Worm (Caenorhabditis elegans) whole organism, late embryonic: ENCODE measurements around the gene C53B7.3.

Source experiments
- C38D4.7 ChIP-seq: fragments of 200-800 bp; sonication (Bioruptor generic); optimal IDR thresholded peaks from 2 replicates; lab custom pipeline; 2018; ENCODE audit warnings: mild to moderate bottlenecking, missing genetic modification characterization, moderate library complexity, missing compliant biosample characterization
- ceh-2 ChIP-seq: sonication (generic microtip); optimal IDR thresholded peaks from 2 replicates; lab custom pipeline; 2016; ENCODE audit warnings: missing genotype, missing genetic modification characterization, missing compliant biosample characterization
- elt-4 ChIP-seq: sonication (generic microtip); optimal IDR thresholded peaks from 2 replicates; lab custom pipeline; 2016; ENCODE audit warnings: missing genetic modification characterization, missing compliant biosample characterization
- fkh-10 ChIP-seq: fragments of 150-350 bp; optimal IDR thresholded peaks from 2 replicates; lab custom pipeline; 2014; ENCODE audit warnings: missing biosample characterization, missing genetic modification reagents, missing genetic modification characterization
- hlh-15 ChIP-seq: sonication (generic microtip); optimal IDR thresholded peaks from 2 replicates; lab custom pipeline; 2016; ENCODE audit warnings: missing genetic modification characterization, missing compliant biosample characterization
- pat-9 ChIP-seq: fragments of 200-800 bp; sonication (Bioruptor generic); optimal IDR thresholded peaks from 2 replicates; lab custom pipeline; 2018; ENCODE audit warnings: mild to moderate bottlenecking, missing genetic modification characterization, moderate library complexity, missing compliant biosample characterization
- pha-4 ChIP-seq: fragments of 150-350 bp; optimal IDR thresholded peaks from 2 replicates; lab custom pipeline; 2018; ENCODE audit warnings: missing biosample characterization, missing genetic modification reagents, missing genetic modification characterization
- unc-42 ChIP-seq: sonication (generic microtip); optimal IDR thresholded peaks from 2 replicates; lab custom pipeline; 2016; ENCODE audit warnings: missing genotype, missing genetic modification characterization, missing compliant biosample characterization

ce11 chrX:6848596-6848995, 4.0 kb downstream of the C53B7.3 start:
- TF ChIP-seq C38D4.7 (no peak), pha-4 (no peak), elt-4 (no peak), unc-42 (tag; lab: Kevin White, UChicago) (no peak), pat-9 (no peak), fkh-10 (no peak), ceh-2 (tag; lab: Kevin White, UChicago) (no peak), hlh-15 (tag; lab: Kevin White, UChicago) (no peak)
